Worm (Caenorhabditis elegans) whole organism, L3 larva: ENCODE data around the gene ZC155.4.

Source experiments
- R02D3.7 ChIP-seq: fragments of 150-350 bp; optimal IDR thresholded peaks from 2 replicates; lab custom pipeline; 2014; ENCODE audit warnings: missing biosample characterization, missing genetic modification characterization
- ama-1 ChIP-seq: fragments of 150-350 bp; optimal IDR thresholded peaks from 2 replicates; lab custom pipeline; 2018
- ceh-16 ChIP-seq: sonication (generic microtip); optimal IDR thresholded peaks from 2 replicates; lab custom pipeline; 2017; ENCODE audit warnings: missing biosample characterization, missing genetic modification characterization
- ceh-28 ChIP-seq: fragments of 150-350 bp; optimal IDR thresholded peaks from 2 replicates; lab custom pipeline; 2014; ENCODE audit warnings: missing biosample characterization, missing genetic modification reagents, missing genetic modification characterization
- ceh-82 ChIP-seq: fragments of 150-350 bp; optimal IDR thresholded peaks from 2 replicates; lab custom pipeline; 2014; ENCODE audit warnings: missing biosample characterization, missing genetic modification characterization
- ceh-9 ChIP-seq: sonication (generic microtip); optimal IDR thresholded peaks from 2 replicates; lab custom pipeline; 2018; ENCODE audit warnings: missing biosample characterization, missing genetic modification characterization
- daf-12 ChIP-seq: fragments of 150-350 bp; optimal IDR thresholded peaks from 2 replicates; lab custom pipeline; 2014; ENCODE audit warnings: missing biosample characterization, missing genetic modification reagents, missing genetic modification characterization
- egl-27 ChIP-seq: sonication (generic microtip); optimal IDR thresholded peaks from 4 replicates; lab custom pipeline; 2017; ENCODE audit warnings: missing biosample characterization, missing genetic modification reagents, missing genetic modification characterization
- egl-5 ChIP-seq: fragments of 150-350 bp; optimal IDR thresholded peaks from 2 replicates; lab custom pipeline; 2017; ENCODE audit warnings: missing biosample characterization, missing genetic modification reagents, missing genetic modification characterization, inconsistent platforms
- elt-1 ChIP-seq: fragments of 150-350 bp; optimal IDR thresholded peaks from 2 replicates; lab custom pipeline; 2014; ENCODE audit warnings: missing biosample characterization, missing genetic modification characterization
- elt-2 ChIP-seq: sonication (generic microtip); optimal IDR thresholded peaks from 2 replicates; lab custom pipeline; 2016; ENCODE audit warnings: missing genetic modification reagents, mild to moderate bottlenecking, missing genetic modification characterization, missing compliant biosample characterization
- elt-3 ChIP-seq, 3 experiments: fragments of 150-350 bp in 1 of 3; sonication (generic microtip) in 2 of 3; optimal IDR thresholded peaks; 2 replicates in 2 of 3; 4 replicates in 1 of 3; lab custom pipeline; 2014 to 2017; ENCODE audit warnings: missing biosample characterization in 3 of 3, missing genetic modification characterization in 3 of 3
- eor-1 ChIP-seq, 2 experiments: fragments of 150-350 bp; optimal IDR thresholded peaks; 2 replicates each; lab custom pipeline; 2014 to 2018; ENCODE audit warnings: missing biosample characterization in 2 of 2, missing genetic modification characterization in 2 of 2
- fos-1 ChIP-seq: fragments of 150-350 bp; optimal IDR thresholded peaks from 2 replicates; lab custom pipeline; 2014; ENCODE audit warnings: missing biosample characterization, missing genetic modification characterization
- hmg-11 ChIP-seq: sonication (generic microtip); optimal IDR thresholded peaks from 2 replicates; lab custom pipeline; 2016; ENCODE audit warnings: missing genetic modification characterization, missing compliant biosample characterization
- jun-1 ChIP-seq: fragments of 150-350 bp; optimal IDR thresholded peaks from 2 replicates; lab custom pipeline; 2014; ENCODE audit warnings: missing biosample characterization, missing genetic modification reagents, missing genetic modification characterization
- lin-15B ChIP-seq: fragments of 150-350 bp; optimal IDR thresholded peaks from 2 replicates; lab custom pipeline; 2014; ENCODE audit warnings: missing biosample characterization, missing genetic modification characterization
- lin-39 ChIP-seq: fragments of 150-350 bp; optimal IDR thresholded peaks from 2 replicates; lab custom pipeline; 2018; ENCODE audit warnings: missing biosample characterization, missing genetic modification reagents, missing genetic modification characterization
- lsy-12 ChIP-seq: sonication (generic microtip); optimal IDR thresholded peaks from 2 replicates; lab custom pipeline; 2016; ENCODE audit warnings: mild to moderate bottlenecking, missing genetic modification characterization, missing compliant biosample characterization
- mdl-1 ChIP-seq: fragments of 150-350 bp; optimal IDR thresholded peaks from 2 replicates; lab custom pipeline; 2014; ENCODE audit warnings: missing biosample characterization, missing genetic modification characterization
- mml-1 ChIP-seq: fragments of 150-350 bp; sonication (generic microtip); optimal IDR thresholded peaks from 3 replicates; lab custom pipeline; 2014; ENCODE audit warnings: missing biosample characterization, missing genetic modification characterization
- nfya-1 ChIP-seq: sonication (generic microtip); optimal IDR thresholded peaks from 2 replicates; lab custom pipeline; 2017; ENCODE audit warnings: missing genetic modification characterization, mild to moderate bottlenecking, missing compliant biosample characterization, antibody characterized with exemption, moderate library complexity; ENCODE audit not compliant: insufficient read depth
- nhr-11 ChIP-seq: fragments of 150-350 bp; optimal IDR thresholded peaks from 2 replicates; lab custom pipeline; 2014; ENCODE audit warnings: missing biosample characterization, missing genetic modification characterization
- nhr-12 ChIP-seq: fragments of 150-350 bp; optimal IDR thresholded peaks from 2 replicates; lab custom pipeline; 2014; ENCODE audit warnings: missing biosample characterization, missing genetic modification characterization
- nhr-23 ChIP-seq: fragments of 150-350 bp; optimal IDR thresholded peaks from 2 replicates; lab custom pipeline; 2014; ENCODE audit warnings: missing biosample characterization, missing genetic modification reagents, missing genetic modification characterization
- nhr-237 ChIP-seq: fragments of 150-350 bp; optimal IDR thresholded peaks from 2 replicates; lab custom pipeline; 2014; ENCODE audit warnings: missing biosample characterization, missing genetic modification characterization
- nhr-25 ChIP-seq: sonication (generic microtip); optimal IDR thresholded peaks from 2 replicates; lab custom pipeline; 2017; ENCODE audit warnings: missing biosample characterization, missing genetic modification characterization
- nhr-28 ChIP-seq: fragments of 150-350 bp; optimal IDR thresholded peaks from 2 replicates; lab custom pipeline; 2014; ENCODE audit warnings: missing biosample characterization, missing genetic modification characterization
- nhr-43 ChIP-seq: sonication (generic microtip); optimal IDR thresholded peaks from 2 replicates; lab custom pipeline; 2016; ENCODE audit warnings: mild to moderate bottlenecking, missing genetic modification characterization, missing compliant biosample characterization; ENCODE audit not compliant: poor library complexity, severe bottlenecking
- nhr-67 ChIP-seq: fragments of 150-350 bp; optimal IDR thresholded peaks from 2 replicates; lab custom pipeline; 2014; ENCODE audit warnings: missing biosample characterization, missing genetic modification characterization
- nhr-76 ChIP-seq: fragments of 150-350 bp; sonication (generic microtip); optimal IDR thresholded peaks from 5 replicates; lab custom pipeline; 2014; ENCODE audit warnings: missing biosample characterization, missing genetic modification characterization
- nhr-77 ChIP-seq: fragments of 150-350 bp; optimal IDR thresholded peaks from 2 replicates; lab custom pipeline; 2014; ENCODE audit warnings: missing biosample characterization, missing genetic modification characterization
- pha-4 ChIP-seq: fragments of 150-350 bp; optimal IDR thresholded peaks from 2 replicates; lab custom pipeline; 2014; ENCODE audit warnings: missing biosample characterization, missing genetic modification reagents, missing genetic modification characterization
- pqm-1 ChIP-seq: fragments of 150-350 bp; optimal IDR thresholded peaks from 2 replicates; lab custom pipeline; 2017; ENCODE audit warnings: missing biosample characterization, missing genetic modification characterization, inconsistent platforms
- sea-2 ChIP-seq: fragments of 150-350 bp; sonication (generic microtip); optimal IDR thresholded peaks from 4 replicates; lab custom pipeline; 2014; ENCODE audit warnings: missing biosample characterization, missing genetic modification reagents, missing genetic modification characterization
- skn-1 ChIP-seq: fragments of 150-350 bp; optimal IDR thresholded peaks from 2 replicates; lab custom pipeline; 2014; ENCODE audit warnings: missing biosample characterization, missing genetic modification characterization
- snpc-4 ChIP-seq: fragments of 150-350 bp; optimal IDR thresholded peaks from 2 replicates; lab custom pipeline; 2014; ENCODE audit warnings: missing biosample characterization, missing genetic modification characterization
- tbx-2 ChIP-seq: sonication (generic microtip); optimal IDR thresholded peaks from 2 replicates; lab custom pipeline; 2016; ENCODE audit warnings: mild to moderate bottlenecking, missing genetic modification characterization, missing compliant biosample characterization
- unc-39 ChIP-seq: sonication (generic microtip); optimal IDR thresholded peaks from 4 replicates; lab custom pipeline; 2017; ENCODE audit warnings: missing biosample characterization, missing genetic modification characterization
- unc-62 ChIP-seq: fragments of 150-350 bp; sonication (generic microtip); optimal IDR thresholded peaks from 4 replicates; lab custom pipeline; 2014; ENCODE audit warnings: missing biosample characterization, missing genetic modification reagents, missing genetic modification characterization
- zag-1 ChIP-seq: fragments of 150-350 bp; optimal IDR thresholded peaks from 2 replicates; lab custom pipeline; 2014; ENCODE audit warnings: missing biosample characterization, missing genetic modification characterization
- ztf-11 ChIP-seq: fragments of 150-350 bp; optimal IDR thresholded peaks from 2 replicates; lab custom pipeline; 2014; ENCODE audit warnings: missing biosample characterization, missing genetic modification characterization
- ztf-4 ChIP-seq: fragments of 150-350 bp; optimal IDR thresholded peaks from 2 replicates; lab custom pipeline; 2014; ENCODE audit warnings: missing biosample characterization, missing genetic modification characterization

Gene ZC155.4

ce11 chrIII:5180588-5180987, 34.7 kb downstream of the ZC155.4 start:
- TF ChIP-seq elt-2 (peak; percentile 67), pha-4 (tag; lab: Kevin White, UChicago) (peak; percentile 6), nhr-23 (tag; lab: Kevin White, UChicago) (no peak), nfya-1 (tag; lab: Kevin White, UChicago) (peak; percentile 14)

DNA sequence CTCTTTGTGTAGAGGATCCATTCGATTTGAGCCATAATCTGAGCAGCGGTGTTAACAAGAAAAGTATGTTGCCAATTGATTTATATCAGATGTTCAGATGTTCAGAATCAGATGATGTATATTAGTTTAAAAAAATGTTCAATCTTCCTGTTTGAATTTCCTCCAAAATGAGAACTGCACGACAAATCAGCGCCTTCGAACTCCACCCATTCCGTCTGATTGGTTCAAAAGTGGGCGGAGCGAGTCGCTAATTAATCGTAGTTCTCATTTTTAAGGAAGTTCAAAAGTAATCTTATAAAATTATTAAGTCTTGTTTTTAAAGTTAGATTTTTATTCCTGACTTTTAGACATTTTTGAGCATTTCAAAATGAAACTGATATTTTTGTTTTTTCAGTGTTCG, 36.1 kb downstream of the ZC155.4 start:
- TF ChIP-seq nfya-1 (tag; lab: Kevin White, UChicago), result peak; percentile 95
- TF ChIP-seq daf-12 (tag; lab: Kevin White, UChicago), result no peak

DNA sequence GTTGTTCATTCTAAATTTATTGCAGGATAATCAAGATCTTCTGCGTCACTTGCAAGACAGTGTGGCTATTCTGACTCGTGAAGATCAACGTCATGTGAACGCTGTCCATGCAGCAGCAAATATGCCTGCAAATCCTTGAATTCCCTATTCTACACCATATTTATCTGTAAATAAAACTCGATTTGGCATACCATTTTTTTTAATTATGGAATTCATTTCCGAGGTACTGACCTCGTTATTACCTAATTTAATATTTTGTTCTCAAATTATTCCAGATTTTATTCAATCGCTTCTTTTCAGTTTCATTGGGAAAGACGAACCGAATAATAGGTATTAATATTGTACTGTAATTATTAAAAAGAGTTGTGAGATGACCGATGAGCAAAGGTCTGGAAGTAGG, 41.7 kb downstream of the ZC155.4 start, which contains the start of gene cid-1:
cid-1 (plus strand) TSS at position 301 of the 400 bp plus-strand sequence.
- no peak for TF ChIP-seq zag-1 (tag; lab: Kevin White, UChicago)
- no peak for TF ChIP-seq lin-39 (tag; lab: Kevin White, UChicago)
- TF ChIP-seq ceh-9 (tag; lab: Kevin White, UChicago), result no peak
- no peak for TF ChIP-seq nhr-25 (tag; lab: Kevin White, UChicago)
- no peak for TF ChIP-seq ama-1 (lab: Kevin White, UChicago)
- TF ChIP-seq lsy-12 (tag; lab: Kevin White, UChicago), result no peak

ce11 chrIII:5173139-5173538, 42.1 kb downstream of the ZC155.4 start, which contains the start of gene emb-1:
TSS of gene emb-1 (plus strand) at chrIII:5173439.
- TF ChIP-seq snpc-4 (tag; lab: Kevin White, UChicago), result no peak

DNA sequence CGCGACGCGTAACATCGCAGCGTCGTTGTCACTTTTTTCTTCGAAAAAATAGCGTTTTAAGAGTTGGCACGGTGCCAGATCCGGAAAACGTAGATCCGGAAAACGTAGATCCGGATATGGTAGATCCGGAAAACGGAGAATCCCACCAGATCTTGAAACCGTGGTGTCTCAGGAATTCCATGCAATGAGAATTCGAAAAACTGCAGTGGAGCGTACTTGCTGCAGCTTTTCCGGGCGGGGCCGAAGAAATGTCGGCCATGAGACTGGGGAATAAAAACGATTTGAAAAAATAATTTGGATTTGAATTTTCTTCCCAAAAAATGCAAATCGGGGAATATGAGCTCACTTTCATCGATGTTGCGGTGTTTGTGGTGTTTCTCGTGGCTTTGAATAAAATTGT, 42.8 kb downstream of the ZC155.4 start, which contains the start of gene K10D2.5:
K10D2.5 (plus strand) TSS at position 251 of the 400 bp plus-strand sequence.
- TF ChIP-seq egl-5 (tag; lab: Kevin White, UChicago) (peak; percentile 74), jun-1 (peak; percentile 49), mdl-1 (no peak), elt-2 (peak; percentile 55), nhr-25 (tag; lab: Kevin White, UChicago) (peak; percentile 89), nhr-67 (tag; lab: Kevin White, UChicago) (no peak), pha-4 (tag; lab: Kevin White, UChicago) (peak; percentile 91), ztf-11 (tag; lab: Kevin White, UChicago) (no peak), fos-1 (tag; lab: Kevin White, UChicago) (no peak), egl-27 (tag; lab: Kevin White, UChicago) (peak; percentile 0), hmg-11 (tag; lab: Kevin White, UChicago) (peak; percentile 44), nhr-12 (no peak), skn-1 (tag; lab: Kevin White, UChicago) (peak; percentile 79), elt-3 (tag; optimal IDR thresholded peaks at IDR 0.05; lab: Kevin White, UChicago) (peak in 1 of 3 experiments; percentile 7), nfya-1 (tag; lab: Kevin White, UChicago) (peak; percentile 88), ceh-9 (tag; lab: Kevin White, UChicago) (no peak), sea-2 (GFP tag; lab: Kevin White, UChicago) (no peak), tbx-2 (tag; lab: Kevin White, UChicago) (peak; percentile 14), lin-39 (tag; lab: Kevin White, UChicago) (peak; percentile 95), ama-1 (lab: Kevin White, UChicago) (peak; percentile 46), lin-15B (tag; lab: Kevin White, UChicago) (peak; percentile 99), nhr-23 (tag; lab: Kevin White, UChicago) (peak; percentile 90), ceh-16 (tag; lab: Kevin White, UChicago) (no peak), elt-1 (tag; lab: Kevin White, UChicago) (no peak), nhr-77 (tag; lab: Kevin White, UChicago) (peak; percentile 39), lsy-12 (tag; lab: Kevin White, UChicago) (peak; percentile 85), ztf-4 (tag; lab: Kevin White, UChicago) (no peak), unc-39 (tag; lab: Kevin White, UChicago) (no peak), mml-1 (no peak), R02D3.7 (peak; percentile 84), nhr-43 (peak; percentile 95), daf-12 (tag; lab: Kevin White, UChicago) (no peak), nhr-11 (tag; lab: Kevin White, UChicago) (peak; percentile 74), nhr-76 (tag; lab: Kevin White, UChicago) (no peak), nhr-28 (tag; lab: Kevin White, UChicago) (no peak), nhr-237 (no peak), pqm-1 (tag; lab: Kevin White, UChicago) (peak; percentile 58), snpc-4 (tag; lab: Kevin White, UChicago) (peak; percentile 89), unc-62 (GFP tag; lab: Kevin White, UChicago) (no peak), ceh-82 (tag; lab: Kevin White, UChicago) (peak; percentile 70), zag-1 (tag; lab: Kevin White, UChicago) (no peak), ceh-28 (tag; lab: Kevin White, UChicago) (peak; percentile 73), eor-1 (tag; optimal IDR thresholded peaks at IDR 0.05; lab: Kevin White, UChicago) (no peak)
